Fruit fly (Drosophila melanogaster): ENCODE data around the gene ato.

Gene ato

DNA sequence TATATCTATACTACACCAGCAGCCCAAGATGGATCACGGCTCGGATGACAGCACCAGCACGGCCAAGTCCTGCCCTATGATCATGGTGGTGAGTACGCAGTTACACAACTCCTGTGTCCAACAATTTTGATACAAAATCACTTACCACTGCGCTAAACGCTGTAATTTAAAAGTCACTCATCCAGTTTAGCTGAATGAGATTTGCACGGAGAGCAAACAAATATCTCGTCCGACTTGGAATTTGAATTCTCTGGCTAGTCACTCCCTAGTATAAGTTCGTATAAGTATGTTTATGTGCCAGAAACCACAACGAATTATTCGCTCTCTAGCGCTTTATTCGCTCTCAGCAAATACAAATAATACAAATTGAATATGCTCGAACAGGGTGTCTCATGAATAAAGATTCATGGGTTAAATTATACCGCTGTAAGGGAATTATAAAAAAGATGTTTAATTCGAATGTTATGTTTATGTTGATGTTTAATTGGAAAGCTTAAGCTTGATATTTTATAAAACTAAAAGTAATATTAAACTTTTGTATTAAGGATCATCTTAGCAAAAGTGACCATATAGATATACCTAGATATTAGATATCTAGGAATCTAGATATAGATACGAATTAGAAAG lies 40.0 kb downstream of the ato start:
- TF ChIP-seq cic (GFP tag; optimal IDR thresholded peaks at IDR 0.05): peak; percentile 37
- TF ChIP-seq pad (GFP tag; optimal IDR thresholded peaks at IDR 0.05): no peak
- TF ChIP-seq Mnt (GFP tag; optimal IDR thresholded peaks at IDR 0.05): no peak
- TF ChIP-seq CG14711 (tag; optimal IDR thresholded peaks at IDR 0.05): peak; percentile 29
- peak; percentile 27 for TF ChIP-seq CG7101 (tag; optimal IDR thresholded peaks at IDR 0.05)
- TF ChIP-seq Hr96 (GFP tag; optimal IDR thresholded peaks at IDR 0.05): no peak
- peak; percentile 6 for TF ChIP-seq CG7045 (GFP tag; optimal IDR thresholded peaks at IDR 0.05)
- TF ChIP-seq CG33017 (tag; optimal IDR thresholded peaks at IDR 0.05): peak; percentile 60

- no peak for TF ChIP-seq CG12768 (GFP tag; optimal IDR thresholded peaks at IDR 0.05)
- TF ChIP-seq CG7045 (GFP tag; optimal IDR thresholded peaks at IDR 0.05): no peak
- no peak for TF ChIP-seq CG14711 (tag; optimal IDR thresholded peaks at IDR 0.05)
- TF ChIP-seq CG7101 (tag; optimal IDR thresholded peaks at IDR 0.05): no peak
- no peak for TF ChIP-seq ovo (GFP tag; optimal IDR thresholded peaks at IDR 0.05)
- TF ChIP-seq toe (GFP tag; optimal IDR thresholded peaks at IDR 0.05): no peak
- TF ChIP-seq Crg-1 (GFP tag; optimal IDR thresholded peaks at IDR 0.05): no peak
- TF ChIP-seq cic (GFP tag; optimal IDR thresholded peaks at IDR 0.05): no peak
- TF ChIP-seq cnc (optimal IDR thresholded peaks at IDR 0.05): no peak
- TF ChIP-seq CG11617 (GFP tag; optimal IDR thresholded peaks at IDR 0.05): no peak
- TF ChIP-seq pad (GFP tag; optimal IDR thresholded peaks at IDR 0.05): no peak
- TF ChIP-seq CG33017 (tag; optimal IDR thresholded peaks at IDR 0.05): no peak
Measured at dm6 chr3R:8321447-8321846, 43.6 kb downstream of the ato start, which contains the start of gene Or85a. Gene Or85a (plus strand): TSS chr3R:8321747.

- TF ChIP-seq Clk (GFP tag; optimal IDR thresholded peaks at IDR 0.05) (no peak), cic (GFP tag; optimal IDR thresholded peaks at IDR 0.05) (no peak), Mnt (GFP tag; optimal IDR thresholded peaks at IDR 0.05) (no peak), kay (GFP tag; ENCODE audit: borderline replicate concordance) (no peak), CG12768 (GFP tag; optimal IDR thresholded peaks at IDR 0.05) (no peak), pad (GFP tag; optimal IDR thresholded peaks at IDR 0.05) (no peak), CG5204 (GFP tag; optimal IDR thresholded peaks at IDR 0.05) (no peak), CG1620 (GFP tag; optimal IDR thresholded peaks at IDR 0.05) (no peak)
Measured at dm6 chr3R:8324016-8324415, 46.2 kb downstream of the ato start, which contains the start of gene CG7443. Gene CG7443 (plus strand): TSS chr3R:8324316.

- TF ChIP-seq tj (GFP tag; optimal IDR thresholded peaks at IDR 0.05) (no peak), toe (GFP tag; optimal IDR thresholded peaks at IDR 0.05) (no peak), pad (GFP tag; optimal IDR thresholded peaks at IDR 0.05) (no peak), cic (GFP tag; optimal IDR thresholded peaks at IDR 0.05) (no peak), Hr96 (GFP tag; optimal IDR thresholded peaks at IDR 0.05) (no peak), CG11617 (GFP tag; optimal IDR thresholded peaks at IDR 0.05) (no peak), CG5204 (GFP tag; optimal IDR thresholded peaks at IDR 0.05) (no peak), Mnt (GFP tag; optimal IDR thresholded peaks at IDR 0.05) (no peak), CG33017 (tag; optimal IDR thresholded peaks at IDR 0.05) (no peak), CG1620 (GFP tag; optimal IDR thresholded peaks at IDR 0.05) (no peak)
Measured at dm6 chr3R:8326884-8327283, 49.0 kb downstream of the ato start.

DNA sequence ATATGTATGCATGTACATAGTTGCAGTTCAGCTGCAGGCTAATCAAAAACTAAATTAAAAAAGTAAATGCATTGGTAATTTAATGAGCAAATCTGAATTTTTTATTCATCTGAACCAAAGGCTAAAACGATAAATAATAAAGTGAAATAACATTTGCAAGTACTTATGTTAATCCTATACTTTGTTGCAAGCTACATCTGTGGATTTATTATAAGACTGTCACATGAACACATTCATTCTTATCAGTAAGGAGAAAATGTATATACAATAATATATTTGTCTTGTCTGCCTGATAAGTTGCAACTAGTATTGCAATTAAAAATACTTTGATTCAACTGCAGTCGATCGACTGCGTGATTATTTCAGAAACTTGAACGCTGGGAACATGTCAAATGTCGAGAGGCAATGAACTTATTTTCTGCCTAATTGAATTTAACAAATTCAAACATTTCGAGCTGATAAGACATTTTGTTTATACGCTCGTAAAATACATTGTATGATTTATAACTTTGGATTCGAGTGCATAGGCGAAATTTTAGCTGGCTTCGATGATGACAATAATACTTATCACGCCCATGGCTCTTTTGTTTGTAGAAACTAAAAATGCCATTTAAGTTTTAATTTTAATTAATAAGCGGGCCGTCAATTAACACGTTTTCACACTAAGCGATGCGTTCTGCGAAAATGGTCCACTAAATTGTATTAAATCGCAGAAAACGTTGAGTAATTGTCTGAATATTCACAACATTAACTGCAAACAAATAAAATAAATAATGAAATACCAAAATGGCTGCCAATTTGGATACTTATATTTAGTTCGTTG lies 50.3 kb downstream of the ato start:
- TF ChIP-seq kay (GFP tag; ENCODE audit: borderline replicate concordance): peak; percentile 86
- no peak for TF ChIP-seq CG7045 (GFP tag; optimal IDR thresholded peaks at IDR 0.05)
- TF ChIP-seq CG14711 (tag; optimal IDR thresholded peaks at IDR 0.05): no peak

Measured in whole organism, adult.